Worm (Caenorhabditis elegans): ENCODE results near the gene lgc-9.

lgc-9 gene

DNA sequence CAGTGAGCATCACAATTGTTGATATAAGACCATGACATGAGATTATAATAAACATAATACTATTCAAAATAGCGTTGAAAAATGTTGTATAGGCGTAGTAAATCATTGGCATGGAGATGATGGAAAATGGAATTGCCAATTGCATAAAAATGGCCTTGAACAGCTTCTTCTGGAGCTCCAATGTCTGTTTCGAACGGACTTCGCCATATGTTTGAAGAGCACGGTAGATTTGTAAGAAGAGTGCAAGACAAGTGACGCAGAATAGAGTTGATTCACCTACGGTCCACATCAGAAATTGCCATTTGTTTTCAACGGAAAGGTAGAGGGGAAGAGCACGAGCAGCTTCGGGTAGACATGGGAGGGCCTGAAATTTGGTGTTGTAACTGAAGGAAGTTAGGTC, 31.9 kb downstream of the lgc-9 start:
- TF ChIP-seq aha-1 (tag) (peak; percentile 18), nhr-237 (tag; optimal IDR thresholded peaks at IDR 0.05) (no peak), unc-62 (GFP tag; optimal IDR thresholded peaks at IDR 0.05 in 1 of 2) (peak in 1 of 2 experiments; percentile 95), unc-62 (tag; optimal IDR thresholded peaks at IDR 0.05) (no peak)

ce11 chrIV:3452516-3452915, 37.0 kb downstream of the lgc-9 start:
- TF ChIP-seq zag-1 (tag; optimal IDR thresholded peaks at IDR 0.05) (no peak), tra-1 (GFP tag; IDR thresholded peaks at IDR 0.05) (no peak), unc-62 (GFP tag; optimal IDR thresholded peaks at IDR 0.05 in 1 of 2) (peak in 1 of 2 experiments; percentile 88), unc-62 (tag; optimal IDR thresholded peaks at IDR 0.05) (no peak), nhr-102 (tag; optimal IDR thresholded peaks at IDR 0.05) (no peak), aha-1 (tag) (peak; percentile 57)

DNA sequence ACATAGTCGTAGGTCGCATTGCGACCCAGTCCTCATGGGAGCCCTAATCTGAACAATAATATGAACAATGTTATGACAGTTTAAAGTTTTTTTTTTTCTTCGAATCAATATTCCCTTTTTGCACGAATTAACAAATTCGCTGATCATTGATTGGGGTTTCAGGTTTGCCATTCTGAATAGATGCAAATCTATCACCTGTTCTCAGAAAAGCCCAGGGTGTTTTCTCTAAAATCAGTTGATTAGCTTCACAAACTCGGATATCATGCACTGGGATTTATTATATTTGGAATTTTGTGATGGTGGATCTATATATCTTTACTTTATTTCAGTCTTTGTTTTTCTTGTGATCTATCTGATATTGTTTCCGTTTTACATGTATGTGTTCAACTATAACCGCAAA, 37.9 kb downstream of the lgc-9 start, which contains the start of gene srz-23:
srz-23 (plus strand) TSS at position 263 of the 400 bp plus-strand sequence.
- no peak for TF ChIP-seq rbr-2 (tag; optimal IDR thresholded peaks at IDR 0.05)
- TF ChIP-seq tra-1 (GFP tag; IDR thresholded peaks at IDR 0.05), result no peak
- TF ChIP-seq lin-1 (GFP tag; IDR thresholded peaks at IDR 0.05), result no peak
- no peak for TF ChIP-seq egl-27 (tag; optimal IDR thresholded peaks at IDR 0.05)
- no peak for TF ChIP-seq cey-2 (tag; optimal IDR thresholded peaks at IDR 0.05; ENCODE audit: borderline replicate concordance, insufficient read depth)
- no peak for TF ChIP-seq lsy-2 (tag; optimal IDR thresholded peaks at IDR 0.05)

ce11 chrIV:3463254-3463653, 47.8 kb downstream of the lgc-9 start, which contains the start of gene F58E2.4:
F58E2.4 (plus strand) TSS chrIV:3463387.
- TF ChIP-seq aha-1 (tag) (peak; percentile 19), hlh-30 (tag; optimal IDR thresholded peaks at IDR 0.05; ENCODE audit: insufficient read depth) (no peak)

DNA sequence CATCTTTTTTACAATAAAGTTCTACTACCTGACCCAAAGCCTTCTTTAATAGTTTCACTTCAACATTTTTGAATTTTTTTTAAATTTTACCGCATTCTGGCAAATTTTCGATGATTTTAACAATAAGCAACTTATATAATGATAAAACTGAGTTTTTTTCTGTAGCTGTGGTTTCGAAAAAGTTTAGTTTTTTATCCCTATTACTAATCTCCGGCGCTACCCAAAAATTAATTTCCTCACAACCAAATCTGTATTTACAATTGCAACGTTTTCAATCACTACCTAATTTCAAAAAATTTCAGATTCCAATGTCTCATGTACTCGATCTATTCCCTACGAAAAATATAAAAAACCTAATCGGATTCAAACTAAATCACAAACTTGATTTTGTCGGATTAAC, 51.6 kb downstream of the lgc-9 start, which contains the start of gene F58E2.3:
F58E2.3 (plus strand) TSS at position 301 of the 400 bp plus-strand sequence.
- TF ChIP-seq lin-39 (tag; optimal IDR thresholded peaks at IDR 0.05) (no peak), madf-9 (GFP tag; conservative IDR thresholded peaks at IDR 0.05) (no peak), ceh-44 (GFP tag; IDR thresholded peaks at IDR 0.05) (no peak)

DNA sequence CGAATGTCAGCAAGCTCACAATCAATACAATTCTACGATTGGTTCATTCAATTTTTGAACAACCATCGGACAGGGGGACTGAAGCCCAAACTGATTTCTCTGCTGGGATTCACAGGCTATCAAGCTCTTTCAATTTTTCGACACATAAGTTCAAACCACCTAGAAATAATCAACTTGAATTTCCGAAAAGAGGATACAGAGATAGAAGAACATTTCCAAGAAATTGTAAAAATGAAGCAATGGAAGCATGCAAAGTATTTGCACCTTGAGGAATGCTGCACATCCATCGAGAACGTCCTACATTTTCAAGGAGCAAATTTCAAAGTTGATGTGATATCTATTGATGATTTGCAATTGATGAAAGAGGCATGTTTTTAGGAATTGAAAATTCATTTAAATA, 52.3 kb downstream of the lgc-9 start:
- TF ChIP-seq mes-2 (tag; optimal IDR thresholded peaks at IDR 0.05; ENCODE audit: poor library complexity, severe bottlenecking) (no peak), ceh-28 (tag; optimal IDR thresholded peaks at IDR 0.05) (no peak), unc-62 (GFP tag; optimal IDR thresholded peaks at IDR 0.05 in 1 of 2) (peak in 1 of 2 experiments; percentile 91), unc-62 (tag; optimal IDR thresholded peaks at IDR 0.05) (no peak), zfp-3 (GFP tag; conservative IDR thresholded peaks at IDR 0.05) (no peak), dmd-6 (GFP tag; IDR thresholded peaks at IDR 0.05) (no peak)

Data from whole organism, L4 larva.